Fruit fly (Drosophila melanogaster) whole organism, embryonic: Measurements from ENCODE around the gene UQCR-6.4L.

ENCODE experiments used
- BEAF-32 ChIP-seq: fragments of 200-800 bp; sonication (Bioruptor generic); optimal IDR thresholded peaks from 3 replicates; lab custom pipeline; 2017; ENCODE audit warnings: missing biosample characterization, missing genetic modification characterization, mild to moderate bottlenecking, moderate library complexity, missing genetic modification reagents
- CG11085 ChIP-seq: fragments of 200-800 bp; sonication (Bioruptor generic); IDR thresholded peaks from 2 replicates; pipeline ENCODE4 v1.3.6; 2022; ENCODE audit warnings: missing biosample characterization, missing genetic modification characterization
- CG12155 ChIP-seq: fragments of 200-800 bp; sonication (Bioruptor generic); optimal IDR thresholded peaks from 3 replicates; lab custom pipeline; 2016; ENCODE audit warnings: missing biosample characterization, missing genetic modification characterization
- CG13624 ChIP-seq: fragments of 200-800 bp; sonication (Bioruptor generic); optimal IDR thresholded peaks from 2 replicates; lab custom pipeline; 2016; ENCODE audit warnings: missing biosample characterization, missing genetic modification characterization
- CG13775 ChIP-seq: fragments of 200-800 bp; sonication (Bioruptor generic); optimal IDR thresholded peaks from 3 replicates; lab custom pipeline; 2017; ENCODE audit warnings: missing biosample characterization, mild to moderate bottlenecking, missing genetic modification characterization
- CG13894 ChIP-seq: fragments of 200-800 bp; sonication (Bioruptor generic); optimal IDR thresholded peaks from 3 replicates; lab custom pipeline; 2018; ENCODE audit warnings: missing biosample characterization, mild to moderate bottlenecking, missing genetic modification characterization, moderate library complexity
- CG15514 ChIP-seq: fragments of 200-800 bp; sonication (Bioruptor generic); optimal IDR thresholded peaks from 3 replicates; lab custom pipeline; 2017; ENCODE audit warnings: missing biosample characterization, missing genetic modification characterization, mild to moderate bottlenecking, moderate library complexity, missing genetic modification reagents
- CG17829 ChIP-seq: fragments of 200-800 bp; optimal IDR thresholded peaks from 2 replicates; lab custom pipeline; 2019; ENCODE audit warnings: missing biosample characterization, mild to moderate bottlenecking, missing genetic modification characterization, moderate library complexity
- CG3847 ChIP-seq: fragments of 200-800 bp; sonication (Bioruptor generic); IDR thresholded peaks from 2 replicates; pipeline ENCODE4 v1.3.6; 2022; ENCODE audit warnings: missing biosample characterization, missing genetic modification characterization
- CG6791 ChIP-seq: fragments of 200-800 bp; sonication (Bioruptor generic); IDR thresholded peaks from 3 replicates; pipeline ENCODE4 v1.3.6; 2022; ENCODE audit warnings: missing biosample characterization, missing genetic modification characterization; ENCODE audit not compliant: partially characterized antibody
- CG7556 ChIP-seq: fragments of 200-800 bp; sonication (Bioruptor generic); optimal IDR thresholded peaks from 2 replicates; lab custom pipeline; 2017; ENCODE audit warnings: missing biosample characterization, mild to moderate bottlenecking, missing genetic modification characterization
- CG7786 ChIP-seq: fragments of 200-800 bp; sonication (Bioruptor generic); optimal IDR thresholded peaks from 2 replicates; lab custom pipeline; 2016; ENCODE audit warnings: missing biosample characterization, missing genetic modification characterization
- CG8290 ChIP-seq, 3 experiments: fragments of 200-800 bp; sonication (Bioruptor generic); optimal IDR thresholded peaks; 2 replicates each; lab custom pipeline; 2016 to 2019; ENCODE audit warnings: missing biosample characterization in 3 of 3, missing genetic modification characterization in 3 of 3, mild to moderate bottlenecking in 2 of 3, moderate library complexity in 1 of 3
- CG8924 ChIP-seq: fragments of 200-800 bp; optimal IDR thresholded peaks from 3 replicates; lab custom pipeline; 2019; ENCODE audit warnings: missing biosample characterization, mild to moderate bottlenecking, missing genetic modification characterization, moderate library complexity
- CTCF ChIP-seq: fragments of 200-800 bp; sonication (Bioruptor generic); optimal IDR thresholded peaks from 2 replicates; lab custom pipeline; 2017; ENCODE audit warnings: missing biosample characterization, mild to moderate bottlenecking, missing genetic modification characterization, moderate library complexity
- CoRest ChIP-seq: fragments of 200-800 bp; sonication (Bioruptor generic); optimal IDR thresholded peaks from 3 replicates; lab custom pipeline; 2018; ENCODE audit warnings: missing biosample characterization, mild to moderate bottlenecking, missing genetic modification characterization, moderate library complexity
- Doc3 ChIP-seq: fragments of 200-800 bp; sonication (Bioruptor generic); IDR thresholded peaks from 3 replicates; pipeline ENCODE4 v1.3.6; 2022; ENCODE audit warnings: missing biosample characterization, missing genetic modification characterization; ENCODE audit not compliant: partially characterized antibody
- Dp ChIP-seq: fragments of 200-800 bp; sonication (Bioruptor generic); optimal IDR thresholded peaks from 2 replicates; lab custom pipeline; 2018; ENCODE audit warnings: missing biosample characterization, mild to moderate bottlenecking, missing genetic modification characterization, moderate library complexity
- Elba2 ChIP-seq: fragments of 200-800 bp; sonication (Bioruptor generic); optimal IDR thresholded peaks from 3 replicates; lab custom pipeline; 2016; ENCODE audit warnings: missing biosample characterization, missing genetic modification characterization
- Ets65A ChIP-seq: fragments of 200-800 bp; sonication (Bioruptor generic); peaks from one replicate; lab custom pipeline; 2016; ENCODE audit warnings: missing biosample characterization, missing genetic modification characterization
- GATAe ChIP-seq: fragments of 200-800 bp; sonication (Bioruptor generic); conservative IDR thresholded peaks from 2 replicates; pipeline ENCODE4 v1.3.6; 2022; ENCODE audit warnings: missing biosample characterization, missing genetic modification characterization
- HmgD ChIP-seq: fragments of 200-800 bp; sonication (Bioruptor generic); optimal IDR thresholded peaks from 3 replicates; lab custom pipeline; 2016; ENCODE audit warnings: missing biosample characterization, missing genetic modification characterization
- Hr78 ChIP-seq, 2 experiments: fragments of 200-800 bp in 1 of 2; fragments of >200 bp in 1 of 2; sonication (Bioruptor generic) in 1 of 2; optimal IDR thresholded peaks; 2 replicates each; lab custom pipeline; 2017 to 2019; ENCODE audit warnings: missing biosample characterization in 2 of 2, missing genetic modification characterization in 2 of 2, mild to moderate bottlenecking in 1 of 2, moderate library complexity in 1 of 2
- Lhr ChIP-seq: fragments of 200-800 bp; sonication (Bioruptor generic); optimal IDR thresholded peaks from 3 replicates; lab custom pipeline; 2017; ENCODE audit warnings: mild to moderate bottlenecking, missing biosample characterization, missing genetic modification reagents, missing genetic modification characterization
- MBD-R2 ChIP-seq: fragments of 200-800 bp; sonication (Bioruptor generic); IDR thresholded peaks from 2 replicates; pipeline ENCODE4 v1.3.6; 2022; ENCODE audit warnings: missing biosample characterization, missing genetic modification characterization
- Max ChIP-seq: fragments of 200-800 bp; sonication (Bioruptor generic); optimal IDR thresholded peaks from 2 replicates; lab custom pipeline; 2016; ENCODE audit warnings: missing biosample characterization, mild to moderate bottlenecking, missing genetic modification characterization
- NC2β ChIP-seq: fragments of 200-800 bp; sonication (Bioruptor generic); optimal IDR thresholded peaks from 2 replicates; lab custom pipeline; 2016; ENCODE audit warnings: missing biosample characterization, missing genetic modification characterization
- Pdp1 ChIP-seq, 2 experiments: fragments of 200-800 bp; sonication (Bioruptor generic); optimal IDR thresholded peaks; 3 replicates each; lab custom pipeline; 2016; ENCODE audit warnings: missing biosample characterization in 2 of 2, missing genetic modification characterization in 2 of 2, mild to moderate bottlenecking in 1 of 2, moderate library complexity in 1 of 2
- Ravus ChIP-seq: fragments of 200-800 bp; sonication (Bioruptor generic); IDR thresholded peaks from 2 replicates; pipeline ENCODE4 v1.3.6; 2022; ENCODE audit warnings: missing biosample characterization, missing genetic modification characterization
- Sin3A ChIP-seq: fragments of >200 bp; optimal IDR thresholded peaks from 2 replicates; lab custom pipeline; 2018
- bigmax ChIP-seq: fragments of 200-800 bp; sonication (Bioruptor generic); optimal IDR thresholded peaks from 2 replicates; lab custom pipeline; 2018; ENCODE audit warnings: missing biosample characterization, mild to moderate bottlenecking, missing genetic modification characterization
- btn ChIP-seq: fragments of 200-800 bp; sonication (Bioruptor generic); optimal IDR thresholded peaks from 2 replicates; lab custom pipeline; 2016; ENCODE audit warnings: missing biosample characterization, missing genetic modification characterization
- crc ChIP-seq: fragments of 200-800 bp; sonication (Bioruptor generic); optimal IDR thresholded peaks from 2 replicates; lab custom pipeline; 2016; ENCODE audit warnings: missing biosample characterization, missing genetic modification characterization
- crp ChIP-seq, 2 experiments: fragments of 200-800 bp; sonication (Bioruptor generic); optimal IDR thresholded peaks; 2 replicates in 1 of 2; 3 replicates in 1 of 2; lab custom pipeline; 2017; ENCODE audit warnings: missing biosample characterization in 2 of 2, missing genetic modification characterization in 2 of 2, mild to moderate bottlenecking in 1 of 2, moderate library complexity in 1 of 2
- exex ChIP-seq: fragments of 200-800 bp; sonication (Bioruptor generic); optimal IDR thresholded peaks from 4 replicates; lab custom pipeline; 2018; ENCODE audit warnings: missing biosample characterization, mild to moderate bottlenecking, missing genetic modification characterization, moderate library complexity
- gfzf ChIP-seq: fragments of 200-800 bp; sonication (Bioruptor generic); optimal IDR thresholded peaks from 2 replicates; lab custom pipeline; 2016; ENCODE audit warnings: missing biosample characterization, mild to moderate bottlenecking, missing genetic modification characterization, moderate library complexity
- jigr1 ChIP-seq: fragments of 200-800 bp; sonication (Bioruptor generic); IDR thresholded peaks from 3 replicates; pipeline ENCODE4 v1.3.6; 2022; ENCODE audit warnings: missing biosample characterization, missing genetic modification characterization
- nau ChIP-seq: fragments of 200-800 bp; sonication (Bioruptor generic); optimal IDR thresholded peaks from 3 replicates; lab custom pipeline; 2017; ENCODE audit warnings: missing biosample characterization, mild to moderate bottlenecking, missing genetic modification characterization, missing genetic modification reagents
- nerfin-1 ChIP-seq: fragments of 200-800 bp; sonication (Bioruptor generic); optimal IDR thresholded peaks from 3 replicates; lab custom pipeline; 2019; ENCODE audit warnings: missing biosample characterization, mild to moderate bottlenecking, missing genetic modification characterization, moderate library complexity
- nmo ChIP-seq: fragments of 200-800 bp; sonication (Bioruptor generic); optimal IDR thresholded peaks from 2 replicates; lab custom pipeline; 2018; ENCODE audit warnings: missing biosample characterization, mild to moderate bottlenecking, missing genetic modification characterization, moderate library complexity
- nom ChIP-seq: fragments of 200-800 bp; sonication (Bioruptor generic); optimal IDR thresholded peaks from 2 replicates; lab custom pipeline; 2017; ENCODE audit warnings: missing biosample characterization, missing genetic modification characterization, mild to moderate bottlenecking, moderate library complexity, missing genetic modification reagents
- pan ChIP-seq, 4 experiments: fragments of >200 bp in 3 of 4; fragments of 200-800 bp in 1 of 4; sonication (Bioruptor generic) in 1 of 4; optimal IDR thresholded peaks in 3 of 4; IDR thresholded peaks in 1 of 4; 2 replicates each; pipeline versions ENCODE4 v1.3.6 to Lab custom; 2017 to 2022; ENCODE audit warnings: missing biosample characterization in 2 of 4, missing genetic modification characterization in 2 of 4, mixed read lengths in 1 of 4
- psq ChIP-seq: fragments of 200-800 bp; sonication (Bioruptor generic); optimal IDR thresholded peaks from 2 replicates; lab custom pipeline; 2017; ENCODE audit warnings: missing biosample characterization, missing genetic modification characterization
- pzg ChIP-seq: fragments of 200-800 bp; sonication (Bioruptor generic); optimal IDR thresholded peaks from 3 replicates; lab custom pipeline; 2018; ENCODE audit warnings: missing biosample characterization, mild to moderate bottlenecking, missing genetic modification characterization, moderate library complexity
- ro ChIP-seq: fragments of 200-800 bp; sonication (Bioruptor generic); IDR thresholded peaks from 2 replicates; pipeline ENCODE4 v1.3.6; 2022; ENCODE audit warnings: missing biosample characterization, missing genetic modification characterization
- row ChIP-seq: fragments of 200-800 bp; sonication (Bioruptor generic); IDR thresholded peaks from 3 replicates; pipeline ENCODE4 v1.3.6; 2022; ENCODE audit warnings: missing biosample characterization, missing genetic modification characterization
- salm ChIP-seq: fragments of 200-800 bp; sonication (Bioruptor generic); optimal IDR thresholded peaks from 2 replicates; lab custom pipeline; 2018; ENCODE audit warnings: missing biosample characterization, mild to moderate bottlenecking, missing genetic modification characterization
- scrt ChIP-seq: fragments of 200-800 bp; sonication (Bioruptor generic); optimal IDR thresholded peaks from 2 replicates; lab custom pipeline; 2018; ENCODE audit warnings: missing biosample characterization, mild to moderate bottlenecking, missing genetic modification characterization, moderate library complexity
- slbo ChIP-seq: fragments of 200-800 bp; sonication (Bioruptor generic); IDR thresholded peaks from 2 replicates; pipeline ENCODE4 v1.3.6; 2022; ENCODE audit warnings: missing biosample characterization, missing genetic modification characterization
- zen ChIP-seq: fragments of 200-800 bp; sonication (Bioruptor generic); optimal IDR thresholded peaks from 3 replicates; lab custom pipeline; 2018; ENCODE audit warnings: missing biosample characterization, mild to moderate bottlenecking, missing genetic modification characterization, moderate library complexity

UQCR-6.4L gene

DNA sequence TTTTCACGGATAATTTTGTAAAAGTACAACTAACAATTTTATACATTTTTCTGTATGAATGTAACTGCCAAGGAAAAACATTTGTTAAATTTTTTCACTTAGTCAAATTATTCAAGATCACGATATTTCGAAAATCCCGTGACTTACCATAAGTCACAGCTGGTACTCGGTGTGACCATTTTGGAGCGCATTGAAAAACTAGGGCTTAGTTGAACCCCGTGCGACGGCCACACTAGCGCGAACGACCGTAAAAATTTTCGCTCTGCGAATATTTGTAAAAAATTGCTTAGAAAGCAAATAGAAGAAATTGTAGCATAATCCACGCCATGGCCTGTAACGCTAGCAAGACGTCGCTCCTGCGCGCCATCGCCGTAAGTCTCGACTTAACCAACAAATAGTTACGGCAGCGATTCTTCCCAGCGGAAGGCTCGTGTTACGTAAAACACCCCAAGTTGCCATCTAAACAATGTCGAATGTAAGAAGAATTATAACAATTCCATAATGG is 17.6 kb downstream of the UQCR-6.4L start, which contains the start of gene UQCR-C2 (continued):
- TF ChIP-seq pzg (GFP tag; lab: Kevin White, UChicago), result peak; percentile 93
- peak; percentile 76 for TF ChIP-seq CG15514 (GFP tag; lab: Kevin White, UChicago)
- peak; percentile 42 for TF ChIP-seq nmo (GFP tag; lab: Kevin White, UChicago)
- peak; percentile 17; the same call in 1 of the 2 replicates for TF ChIP-seq slbo (GFP tag; lab: Robert Waterston, UW)
- TF ChIP-seq Pdp1 (GFP tag; optimal IDR thresholded peaks at IDR 0.05; lab: Kevin White, UChicago), result peak in 1 of 2 experiments; percentile 98
- no peak for TF ChIP-seq Ravus (GFP tag; lab: Robert Waterston, UW)
- TF ChIP-seq CG17829 (tag; lab: Kevin White, UChicago), result peak; percentile 60
- TF ChIP-seq crc (GFP tag; lab: Kevin White, UChicago), result no peak
- peak; percentile 64 for TF ChIP-seq Dp (GFP tag; lab: Kevin White, UChicago)
- no peak for TF ChIP-seq CG11085
- peak; percentile 51 for TF ChIP-seq Lhr (GFP tag; lab: Kevin White, UChicago)
- peak; percentile 9 for TF ChIP-seq Max (GFP tag; lab: Kevin White, UChicago)
- no peak for TF ChIP-seq Hr78 (GFP tag; optimal IDR thresholded peaks at IDR 0.05; lab: Kevin White, UChicago)
- TF ChIP-seq CTCF, result peak; percentile 25
- no peak for TF ChIP-seq CG7556 (GFP tag; lab: Kevin White, UChicago)
- TF ChIP-seq CG6791 (GFP tag; lab: Robert Waterston, UW), result peak; percentile 19; the same call in 1 of the 3 replicates
- no peak for TF ChIP-seq btn
- TF ChIP-seq nerfin-1 (tag; lab: Kevin White, UChicago), result peak; percentile 20
- TF ChIP-seq scrt (GFP tag; lab: Kevin White, UChicago), result no peak
- TF ChIP-seq row (GFP tag; lab: Robert Waterston, UW), result peak; percentile 92
- TF ChIP-seq salm (tag; lab: Kevin White, UChicago), result no peak
- no peak for TF ChIP-seq ro (GFP tag; lab: Robert Waterston, UW)
- TF ChIP-seq CG13894 (tag; lab: Kevin White, UChicago), result peak; percentile 54
- TF ChIP-seq CoRest (tag; lab: Kevin White, UChicago), result peak; percentile 40
- TF ChIP-seq CG3847 (GFP tag; lab: Robert Waterston, UW), result peak; percentile 38; the same call in 1 of the 2 replicates
- peak; percentile 14 for TF ChIP-seq HmgD (GFP tag; lab: Kevin White, UChicago)
- no peak for TF ChIP-seq GATAe (GFP tag; lab: Robert Waterston, UW)
- TF ChIP-seq CG13775, result no peak
- TF ChIP-seq Doc3 (GFP tag; lab: Robert Waterston, UW), result peak; percentile 33; the same call in 1 of the 3 replicates
- TF ChIP-seq NC2β (GFP tag; lab: Kevin White, UChicago), result peak; percentile 58
- TF ChIP-seq Ets65A (GFP tag; lab: Kevin White, UChicago), result peak; percentile 87
- no peak for TF ChIP-seq psq (GFP tag; lab: Kevin White, UChicago)
- no peak for TF ChIP-seq exex (tag; lab: Kevin White, UChicago)
- peak; percentile 36 for TF ChIP-seq nom
- peak; percentile 36 for TF ChIP-seq CG8924
- TF ChIP-seq pan (optimal IDR thresholded peaks at IDR 0.05; lab: Kevin White, UChicago), result no peak
- TF ChIP-seq pan (GFP tag; optimal IDR thresholded peaks at IDR 0.05 in 1 of 2, IDR thresholded peaks at IDR 0.05 in 1 of 2), result no peak
- no peak for TF ChIP-seq CG12155

DNA sequence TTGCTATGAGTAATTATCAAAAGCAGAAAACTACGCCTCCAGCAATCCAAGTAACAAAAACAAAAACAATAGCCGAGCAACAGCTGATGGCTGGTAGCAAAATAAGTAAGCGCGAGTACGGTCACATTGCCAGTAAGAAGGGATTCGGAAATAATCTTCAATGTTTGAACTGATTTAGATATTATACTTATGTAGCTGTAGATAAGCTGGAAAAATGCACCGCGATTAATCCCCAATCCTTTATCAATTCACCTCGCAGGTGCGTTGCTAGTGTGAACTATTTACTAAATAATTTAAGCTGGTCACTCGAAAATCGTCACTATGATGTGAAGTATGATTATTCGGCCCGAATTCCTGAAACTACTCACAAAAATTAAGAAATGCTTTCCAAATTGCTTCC is 20.4 kb downstream of the UQCR-6.4L start, which contains the start of the genes Syx8 and CG32163:
Gene Syx8 (minus strand): TSS at position 69 of the 400 bp plus-strand sequence.
Gene CG32163 (plus strand): TSS at position 169 of the 400 bp plus-strand sequence.
- TF ChIP-seq jigr1 (no peak), CG13624 (peak; percentile 11), nau (no peak), Elba2 (GFP tag; lab: Kevin White, UChicago) (no peak), Sin3A (peak; percentile 52), gfzf (GFP tag; lab: Kevin White, UChicago) (peak; percentile 77), BEAF-32 (GFP tag; lab: Kevin White, UChicago) (peak; percentile 43), MBD-R2 (GFP tag; lab: Robert Waterston, UW) (peak; percentile 91), CG7786 (no peak), zen (tag; lab: Kevin White, UChicago) (no peak), HmgD (GFP tag; lab: Kevin White, UChicago) (no peak), bigmax (GFP tag; lab: Kevin White, UChicago) (no peak), crp (GFP tag; optimal IDR thresholded peaks at IDR 0.05; lab: Kevin White, UChicago) (peak; percentile 26 to 89), CG8290 (GFP tag; optimal IDR thresholded peaks at IDR 0.05; lab: Kevin White, UChicago) (no peak), CG8290 (tag; optimal IDR thresholded peaks at IDR 0.05; lab: Kevin White, UChicago) (peak in 1 of 2 experiments; percentile 26)
